Worm (Caenorhabditis elegans) whole organism, young adult: ENCODE measurements around the gene ima-1.

Experiments used
- F37B4.10 ChIP-seq: fragments of 200-800 bp; sonication (Bioruptor generic); IDR thresholded peaks from 2 replicates; pipeline ENCODE4 v1.3.6; 2022; ENCODE audit warnings: missing genetic modification characterization, missing compliant biosample characterization
- ama-1 ChIP-seq, 3 experiments: fragments of 150-350 bp in 1 of 3; sonication (generic microtip) in 2 of 3; optimal IDR thresholded peaks; 2 replicates each; lab custom pipeline; 2014 to 2018; ENCODE audit warnings: missing biosample characterization in 2 of 3, missing genetic modification characterization in 2 of 3, missing genetic modification reagents in 2 of 3
- efl-1 ChIP-seq: fragments of 150-350 bp; optimal IDR thresholded peaks from 2 replicates; lab custom pipeline; 2014; ENCODE audit warnings: missing biosample characterization, missing genetic modification reagents, missing genetic modification characterization
- ets-4 ChIP-seq: fragments of 200-800 bp; sonication (Bioruptor generic); optimal IDR thresholded peaks from 2 replicates; lab custom pipeline; 2018; ENCODE audit warnings: mild to moderate bottlenecking, missing genetic modification characterization, missing compliant biosample characterization
- hlh-26 ChIP-seq: fragments of 200-800 bp; sonication (Bioruptor generic); conservative IDR thresholded peaks from 2 replicates; pipeline ENCODE4 v1.3.6; 2022; ENCODE audit warnings: missing genetic modification reagents, missing genetic modification characterization, missing compliant biosample characterization
- nhr-80 ChIP-seq: sonication (generic microtip); optimal IDR thresholded peaks from 2 replicates; lab custom pipeline; 2016; ENCODE audit warnings: missing genetic modification characterization, missing compliant biosample characterization

- no peak for TF ChIP-seq ets-4 (GFP tag; lab: Kevin White, UChicago)
- TF ChIP-seq F37B4.10 (GFP tag; lab: Robert Waterston, UW): no peak
- TF ChIP-seq nhr-80 (tag; lab: Kevin White, UChicago): no peak
- TF ChIP-seq efl-1: no peak
- peak; percentile 22 for TF ChIP-seq ama-1 (optimal IDR thresholded peaks at IDR 0.05; lab: Kevin White, UChicago)
- peak in 1 of 2 experiments; percentile 15 for TF ChIP-seq ama-1 (GFP tag; optimal IDR thresholded peaks at IDR 0.05; lab: Kevin White, UChicago)
- TF ChIP-seq hlh-26 (GFP tag; lab: Robert Waterston, UW): no peak
Measured at ce11 chrV:11225981-11226380, 13.5 kb upstream of the ima-1 start, which contains the start of gene bgal-1.
